Worm (Caenorhabditis elegans) whole organism, L3 larva: Measurements from ENCODE around the gene R193.2.

Experiments used
- ceh-9 ChIP-seq: sonication (generic microtip); optimal IDR thresholded peaks from 2 replicates; lab custom pipeline; 2018; ENCODE audit warnings: missing biosample characterization, missing genetic modification characterization
- nhr-12 ChIP-seq: fragments of 150-350 bp; optimal IDR thresholded peaks from 2 replicates; lab custom pipeline; 2014; ENCODE audit warnings: missing biosample characterization, missing genetic modification characterization

- TF ChIP-seq nhr-12 (tag; lab: Kevin White, UChicago) (no peak), ceh-9 (tag; lab: Kevin White, UChicago) (no peak)
Observed at ce11 chrX:1117252-1117651, 31.1 kb downstream of the R193.2 start.
